3 worm cellular contexts compared by ENCODE assay signal in genomic region chrX:7808388-7808787, ce11.
A peak's percentile ranks its signal among the peaks of the same experiment; 100 is the strongest.
TF ChIP-seq lines count a peak whose summit lies in the region.

No protein-coding gene starts in this region.

TF ChIP-seq in whole organism, L1 larva, 84 proteins besides CTCF, POLR2A, EP300 and RAD21:
- no peak for TF ChIP-seq efl-3 (GFP tag; optimal IDR thresholded peaks at IDR 0.05; lab: Kevin White, UChicago)
- peak; percentile 2 for TF ChIP-seq blmp-1 (tag; optimal IDR thresholded peaks at IDR 0.05; lab: Kevin White, UChicago)
- no peak for TF ChIP-seq aly-2 (tag; optimal IDR thresholded peaks at IDR 0.05; lab: Kevin White, UChicago)
TF ChIP-seq in whole organism, L1 larva: peak in this region for 1.

TF ChIP-seq in whole organism, L3 larva, 47 proteins besides CTCF, POLR2A, EP300 and RAD21:
- peak; percentile 29 for TF ChIP-seq ama-1 (optimal IDR thresholded peaks at IDR 0.05; lab: Kevin White, UChicago)
- TF ChIP-seq ceh-28 (tag; optimal IDR thresholded peaks at IDR 0.05; lab: Kevin White, UChicago), result peak; percentile 66
- peak; percentile 17 for TF ChIP-seq pha-4 (tag; optimal IDR thresholded peaks at IDR 0.05; lab: Kevin White, UChicago)
- no peak for TF ChIP-seq snpc-4 (tag; optimal IDR thresholded peaks at IDR 0.05; lab: Kevin White, UChicago)
TF ChIP-seq in whole organism, L3 larva: peak in this region for 3.

TF ChIP-seq in whole organism, L4 larva, 104 proteins besides CTCF, POLR2A, EP300 and RAD21:
- TF ChIP-seq ceh-28 (tag; optimal IDR thresholded peaks at IDR 0.05; lab: Kevin White, UChicago) (peak; percentile 65), daf-16 (GFP tag; optimal IDR thresholded peaks at IDR 0.05; lab: Kevin White, UChicago) (peak in 1 of 2 experiments; percentile 54), daf-16 (tag; optimal IDR thresholded peaks at IDR 0.05; lab: Kevin White, UChicago) (peak; percentile 89), hlh-30 (tag; optimal IDR thresholded peaks at IDR 0.05; lab: Kevin White, UChicago; ENCODE audit: insufficient read depth) (peak; percentile 7), attf-4 (tag; optimal IDR thresholded peaks at IDR 0.05; lab: Kevin White, UChicago) (no peak)
